Fruit fly (Drosophila melanogaster): Measurements from ENCODE around the gene smp-30.
A peak's percentile ranks its signal among the peaks of the same experiment; 100 is the strongest.

Gene smp-30

DNA sequence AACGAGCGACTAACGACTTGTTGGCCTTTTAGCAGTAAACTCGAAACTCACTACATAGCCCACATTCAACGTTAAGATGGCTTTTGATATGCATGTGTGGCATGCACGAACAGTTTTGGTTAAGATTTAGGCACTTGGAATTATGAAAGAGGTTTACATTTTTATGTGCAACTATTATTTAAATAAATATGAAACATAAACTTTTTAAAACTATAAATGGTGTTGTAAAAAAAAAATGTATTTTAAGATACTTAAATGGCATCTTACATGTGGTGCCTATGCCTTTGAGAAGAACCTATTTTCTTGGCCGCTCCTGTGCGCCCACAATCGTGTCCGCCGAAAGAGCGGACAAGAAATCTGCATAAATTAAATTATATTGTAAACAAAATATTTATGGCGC, 44.7 kb downstream of the smp-30 start (continued):
- TF ChIP-seq CG30020 (tag; optimal IDR thresholded peaks at IDR 0.05) (no peak), bowl (GFP tag; IDR thresholded peaks at IDR 0.05) (no peak), CG6765 (GFP tag; optimal IDR thresholded peaks at IDR 0.05) (no peak), zen2 (GFP tag; IDR thresholded peaks at IDR 0.05; ENCODE audit: partially characterized antibody) (no peak), CG9727 (GFP tag; optimal IDR thresholded peaks at IDR 0.05) (no peak), esg (GFP tag; conservative IDR thresholded peaks at IDR 0.05) (no peak), tap (tag; optimal IDR thresholded peaks at IDR 0.05) (no peak), Rx (GFP tag; IDR thresholded peaks at IDR 0.05) (no peak), gro (GFP tag; optimal IDR thresholded peaks at IDR 0.05) (no peak), wdn (GFP tag; IDR thresholded peaks at IDR 0.05) (peak; percentile 40; the same call in 1 of the 2 replicates), Med (GFP tag) (no peak), CG7963 (GFP tag; IDR thresholded peaks at IDR 0.05; ENCODE audit: partially characterized antibody) (no peak), CG13775 (GFP tag; optimal IDR thresholded peaks at IDR 0.05) (no peak), corto (GFP tag; optimal IDR thresholded peaks at IDR 0.05) (no peak), nerfin-2 (GFP tag; IDR thresholded peaks at IDR 0.05; ENCODE audit: partially characterized antibody) (no peak), sisA (GFP tag; IDR thresholded peaks at IDR 0.05) (peak; percentile 20; the same call in 1 of the 2 replicates), CG32532 (GFP tag; IDR thresholded peaks at IDR 0.05) (peak; percentile 5; the same call in 1 of the 2 replicates), Camta (GFP tag; optimal IDR thresholded peaks at IDR 0.05) (no peak), gcm (GFP tag; optimal IDR thresholded peaks at IDR 0.05) (no peak), Mad (GFP tag; optimal IDR thresholded peaks at IDR 0.05) (no peak), Sox102F (GFP tag; optimal IDR thresholded peaks at IDR 0.05) (peak; percentile 55), CG11695 (GFP tag; IDR thresholded peaks at IDR 0.05) (peak; percentile 53; the same call in 1 of the 3 replicates), tgo (GFP tag; IDR thresholded peaks at IDR 0.05) (peak; percentile 39; the same call in 2 of the 3 replicates), tna (GFP tag; IDR thresholded peaks at IDR 0.05; ENCODE audit: partially characterized antibody) (no peak), Sin3A (optimal IDR thresholded peaks at IDR 0.05) (no peak), pros (GFP tag; optimal IDR thresholded peaks at IDR 0.05) (no peak), bab2 (GFP tag; optimal IDR thresholded peaks at IDR 0.05) (no peak), gfzf (GFP tag; optimal IDR thresholded peaks at IDR 0.05) (no peak), CG10366 (GFP tag; IDR thresholded peaks at IDR 0.05) (peak; percentile 33), bsh (GFP tag; optimal IDR thresholded peaks at IDR 0.05) (no peak), sug (tag; optimal IDR thresholded peaks at IDR 0.05) (no peak), rib (GFP tag; IDR thresholded peaks at IDR 0.05) (no peak), CG1024 (GFP tag; IDR thresholded peaks at IDR 0.05) (no peak), oc (tag; optimal IDR thresholded peaks at IDR 0.05) (peak; percentile 2), jigr1 (GFP tag; IDR thresholded peaks at IDR 0.05) (no peak), Ada2b (GFP tag; IDR thresholded peaks at IDR 0.05) (peak; percentile 55), CG42726 (GFP tag; IDR thresholded peaks at IDR 0.05; ENCODE audit: partially characterized antibody) (no peak), Bgb (GFP tag; IDR thresholded peaks at IDR 0.05; ENCODE audit: partially characterized antibody) (no peak), CG17328 (GFP tag; IDR thresholded peaks at IDR 0.05) (peak; percentile 29; the same call in 1 of the 2 replicates), CG1603 (tag; optimal IDR thresholded peaks at IDR 0.05) (no peak), CG4282 (GFP tag; optimal IDR thresholded peaks at IDR 0.05) (no peak), dimm (GFP tag; IDR thresholded peaks at IDR 0.05) (no peak), CG10959 (GFP tag; IDR thresholded peaks at IDR 0.05) (no peak), Dad (GFP tag; optimal IDR thresholded peaks at IDR 0.05) (no peak), her (GFP tag; optimal IDR thresholded peaks at IDR 0.05) (no peak), bcd (GFP tag; optimal IDR thresholded peaks at IDR 0.05) (no peak), CG1233 (GFP tag; optimal IDR thresholded peaks at IDR 0.05) (no peak), CG10321 (GFP tag; IDR thresholded peaks at IDR 0.05) (peak; percentile 36; the same call in 1 of the 2 replicates), seq (GFP tag; IDR thresholded peaks at IDR 0.05) (peak; percentile 12; the same call in 1 of the 2 replicates), slou (GFP tag; optimal IDR thresholded peaks at IDR 0.05) (no peak), Dek (tag; optimal IDR thresholded peaks at IDR 0.05) (no peak), CG13287 (GFP tag; IDR thresholded peaks at IDR 0.05; ENCODE audit: partially characterized antibody) (no peak)

Data from whole organism, embryonic.